Worm (Caenorhabditis elegans) whole organism, L1 larva: ENCODE results near the gene F10E9.2.
"Not testable (repeated sequence)": the region's sequence is repeated elsewhere in the genome, so short reads cannot be mapped to it uniquely, and the experiment has no call there.

Source experiments
- C04F5.9 ChIP-seq: sonication (generic microtip); optimal IDR thresholded peaks from 2 replicates; lab custom pipeline; 2016; ENCODE audit warnings: missing genetic modification characterization, missing compliant biosample characterization
- C16A3.4 ChIP-seq: fragments of 150-350 bp; optimal IDR thresholded peaks from 2 replicates; lab custom pipeline; 2014; ENCODE audit warnings: missing biosample characterization, missing genetic modification characterization
- aha-1 ChIP-seq: fragments of 150-350 bp; optimal IDR thresholded peaks from 2 replicates; lab custom pipeline; 2014; ENCODE audit warnings: missing biosample characterization, missing genetic modification characterization
- ceh-63 ChIP-seq: fragments of 200-800 bp; sonication (Bioruptor generic); optimal IDR thresholded peaks from 2 replicates; lab custom pipeline; 2018; ENCODE audit warnings: mild to moderate bottlenecking, missing genetic modification characterization, missing compliant biosample characterization
- ceh-8 ChIP-seq: fragments of 200-800 bp; sonication (Bioruptor generic); optimal IDR thresholded peaks from 2 replicates; lab custom pipeline; 2018; ENCODE audit warnings: mild to moderate bottlenecking, missing genetic modification characterization, moderate library complexity, missing compliant biosample characterization
- ceh-82 ChIP-seq, 3 experiments: fragments of 150-350 bp in 1 of 3; sonication (generic microtip) in 2 of 3; optimal IDR thresholded peaks; 2 replicates each; lab custom pipeline; 2014 to 2017; ENCODE audit warnings: missing biosample characterization in 3 of 3, missing genetic modification characterization in 3 of 3
- ceh-90 ChIP-seq: sonication (generic microtip); optimal IDR thresholded peaks from 2 replicates; lab custom pipeline; 2016; ENCODE audit warnings: missing genetic modification characterization, missing compliant biosample characterization
- egl-13 ChIP-seq: sonication (generic microtip); optimal IDR thresholded peaks from 2 replicates; lab custom pipeline; 2016; ENCODE audit warnings: missing genotype, missing genetic modification reagents, missing genetic modification characterization, missing compliant biosample characterization
- egl-27 ChIP-seq, 2 experiments: fragments of 150-350 bp in 1 of 2; sonication (generic microtip); optimal IDR thresholded peaks; 3 replicates each; lab custom pipeline; 2017 to 2018; ENCODE audit warnings: missing biosample characterization in 2 of 2, missing genetic modification characterization in 2 of 2, missing genetic modification reagents in 2 of 2
- elt-3 ChIP-seq, 6 experiments: fragments of 150-350 bp in 1 of 6; sonication (generic microtip); optimal IDR thresholded peaks; 2 replicates each; lab custom pipeline; 2017 to 2018; ENCODE audit warnings: missing biosample characterization in 6 of 6, missing genetic modification characterization in 6 of 6, inconsistent platforms in 1 of 6
- ets-5 ChIP-seq: fragments of 200-800 bp; sonication (Bioruptor generic); IDR thresholded peaks from 2 replicates; pipeline ENCODE4 v1.3.6; 2022; ENCODE audit warnings: missing genetic modification characterization, missing compliant biosample characterization
- fkh-8 ChIP-seq: sonication (generic microtip); optimal IDR thresholded peaks from 2 replicates; lab custom pipeline; 2016; ENCODE audit warnings: mild to moderate bottlenecking, missing genetic modification characterization, missing compliant biosample characterization
- fos-1 ChIP-seq: fragments of 150-350 bp; optimal IDR thresholded peaks from 2 replicates; lab custom pipeline; 2014; ENCODE audit warnings: missing biosample characterization, missing genetic modification characterization
- grh-1 ChIP-seq: fragments of 200-800 bp; sonication (Bioruptor generic); IDR thresholded peaks from 2 replicates; pipeline ENCODE4 v1.3.6; 2022; ENCODE audit warnings: missing genetic modification reagents, missing genetic modification characterization, missing compliant biosample characterization
- hlh-17 ChIP-seq: fragments of 200-800 bp; sonication (Bioruptor generic); optimal IDR thresholded peaks from 2 replicates; lab custom pipeline; 2018; ENCODE audit warnings: missing genetic modification characterization, mild to moderate bottlenecking, missing compliant biosample characterization, moderate library complexity, borderline replicate concordance
- hpl-2 ChIP-seq: fragments of 150-350 bp; optimal IDR thresholded peaks from 2 replicates; lab custom pipeline; 2014; ENCODE audit warnings: missing biosample characterization, missing genetic modification reagents, missing genetic modification characterization
- jun-1 ChIP-seq: fragments of 150-350 bp; optimal IDR thresholded peaks from 2 replicates; lab custom pipeline; 2014; ENCODE audit warnings: missing biosample characterization, missing genetic modification reagents, missing genetic modification characterization
- lin-13 ChIP-seq: fragments of 150-350 bp; optimal IDR thresholded peaks from 2 replicates; lab custom pipeline; 2014; ENCODE audit warnings: missing biosample characterization, missing genetic modification reagents, missing genetic modification characterization
- lin-14 ChIP-seq: fragments of 200-800 bp; sonication (Bioruptor generic); optimal IDR thresholded peaks from 2 replicates; lab custom pipeline; 2018; ENCODE audit warnings: mild to moderate bottlenecking, missing genetic modification characterization, moderate library complexity, missing compliant biosample characterization
- lin-15B ChIP-seq: fragments of 150-350 bp; sonication (generic microtip); optimal IDR thresholded peaks from 3 replicates; lab custom pipeline; 2014; ENCODE audit warnings: missing biosample characterization, missing genetic modification characterization
- lir-3 ChIP-seq: sonication (generic microtip); optimal IDR thresholded peaks from 2 replicates; lab custom pipeline; 2016; ENCODE audit warnings: mild to moderate bottlenecking, missing genetic modification characterization, moderate library complexity, missing compliant biosample characterization; ENCODE audit not compliant: poor library complexity
- lsy-2 ChIP-seq, 2 experiments: fragments of 150-350 bp; optimal IDR thresholded peaks; 2 replicates each; lab custom pipeline; 2014; ENCODE audit warnings: missing biosample characterization in 2 of 2, missing genetic modification characterization in 2 of 2
- mdl-1 ChIP-seq, 2 experiments: fragments of 150-350 bp; optimal IDR thresholded peaks; 2 replicates each; lab custom pipeline; 2014 to 2017; ENCODE audit warnings: missing biosample characterization in 2 of 2, missing genetic modification characterization in 2 of 2, inconsistent platforms in 1 of 2
- mep-1 ChIP-seq: fragments of 150-350 bp; optimal IDR thresholded peaks from 2 replicates; lab custom pipeline; 2014; ENCODE audit warnings: missing biosample characterization, missing genetic modification characterization
- nhr-12 ChIP-seq: sonication (generic microtip); optimal IDR thresholded peaks from 2 replicates; lab custom pipeline; 2017; ENCODE audit warnings: missing biosample characterization, missing genetic modification characterization
- nhr-19 ChIP-seq: fragments of 200-800 bp; sonication (Bioruptor generic); conservative IDR thresholded peaks from 2 replicates; pipeline ENCODE4 v1.3.6; 2022; ENCODE audit warnings: missing genetic modification characterization, missing compliant biosample characterization
- nhr-237 ChIP-seq: fragments of 150-350 bp; optimal IDR thresholded peaks from 2 replicates; lab custom pipeline; 2014; ENCODE audit warnings: missing biosample characterization, missing genetic modification characterization
- nhr-28 ChIP-seq: fragments of 150-350 bp; optimal IDR thresholded peaks from 2 replicates; lab custom pipeline; 2014; ENCODE audit warnings: missing biosample characterization, missing genetic modification characterization
- nhr-47 ChIP-seq: sonication (generic microtip); optimal IDR thresholded peaks from 2 replicates; lab custom pipeline; 2016; ENCODE audit warnings: mild to moderate bottlenecking, missing genetic modification characterization, moderate library complexity, missing compliant biosample characterization
- nhr-71 ChIP-seq: sonication (generic microtip); optimal IDR thresholded peaks from 2 replicates; lab custom pipeline; 2016; ENCODE audit warnings: mild to moderate bottlenecking, missing genetic modification characterization, moderate library complexity, missing compliant biosample characterization
- nhr-84 ChIP-seq: sonication (generic microtip); optimal IDR thresholded peaks from 2 replicates; lab custom pipeline; 2017; ENCODE audit warnings: missing biosample characterization, missing genetic modification characterization
- nhr-85 ChIP-seq: sonication (generic microtip); peaks from one replicate; lab custom pipeline; 2016; ENCODE audit warnings: missing genetic modification characterization, inconsistent platforms, missing compliant biosample characterization
- nhr-90 ChIP-seq: sonication (generic microtip); optimal IDR thresholded peaks from 2 replicates; lab custom pipeline; 2016; ENCODE audit warnings: mild to moderate bottlenecking, missing genetic modification characterization, missing compliant biosample characterization; ENCODE audit not compliant: poor library complexity
- pqm-1 ChIP-seq: sonication (generic microtip); optimal IDR thresholded peaks from 3 replicates; lab custom pipeline; 2017; ENCODE audit warnings: missing biosample characterization, missing genetic modification characterization
- skn-1 ChIP-seq: fragments of 150-350 bp; optimal IDR thresholded peaks from 2 replicates; lab custom pipeline; 2014; ENCODE audit warnings: missing biosample characterization, missing genetic modification characterization
- snpc-4 ChIP-seq: fragments of 150-350 bp; optimal IDR thresholded peaks from 2 replicates; lab custom pipeline; 2014; ENCODE audit warnings: missing biosample characterization, missing genetic modification characterization
- snu-23 ChIP-seq: sonication (generic microtip); optimal IDR thresholded peaks from 2 replicates; lab custom pipeline; 2016; ENCODE audit warnings: missing genetic modification characterization, missing compliant biosample characterization
- swsn-7 ChIP-seq: sonication (generic microtip); optimal IDR thresholded peaks from 2 replicates; lab custom pipeline; 2016; ENCODE audit warnings: missing genetic modification characterization, missing compliant biosample characterization
- tbx-2 ChIP-seq: sonication (generic microtip); optimal IDR thresholded peaks from 2 replicates; lab custom pipeline; 2016; ENCODE audit warnings: missing genetic modification characterization, missing compliant biosample characterization
- unc-130 ChIP-seq: fragments of 150-350 bp; optimal IDR thresholded peaks from 2 replicates; lab custom pipeline; 2017; ENCODE audit warnings: missing biosample characterization, missing genetic modification characterization, inconsistent platforms
- unc-62 ChIP-seq: fragments of 150-350 bp; optimal IDR thresholded peaks from 2 replicates; lab custom pipeline; 2014; ENCODE audit warnings: missing biosample characterization, missing genetic modification reagents, missing genetic modification characterization
- zip-4 ChIP-seq: fragments of 200-800 bp; sonication (Bioruptor generic); optimal IDR thresholded peaks from 2 replicates; lab custom pipeline; 2018; ENCODE audit warnings: mild to moderate bottlenecking, missing genetic modification characterization, moderate library complexity, missing compliant biosample characterization
- ztf-4 ChIP-seq: fragments of 150-350 bp; optimal IDR thresholded peaks from 2 replicates; lab custom pipeline; 2014; ENCODE audit warnings: missing biosample characterization, missing genetic modification characterization

The F10E9.2 gene

ce11 chrIII:8339372-8339771, 26.9 kb downstream of the F10E9.2 start, which contains the start of gene clc-28:
TSS of gene clc-28 (minus strand) at chrIII:8339472.
- not testable (repeated sequence) for TF ChIP-seq ets-5 (GFP tag; lab: Robert Waterston, UW); nhr-85 (tag; lab: Kevin White, UChicago); aha-1 (tag; lab: Kevin White, UChicago)

ce11 chrIII:8344283-8344682, 31.8 kb downstream of the F10E9.2 start, which contains the start of gene ZC262.7:
TSS of gene ZC262.7 (minus strand) at chrIII:8344336.
- not testable (repeated sequence) for TF ChIP-seq grh-1 (GFP tag; lab: Robert Waterston, UW); swsn-7 (tag; lab: Kevin White, UChicago); hlh-17 (GFP tag; lab: Kevin White, UChicago)

DNA sequence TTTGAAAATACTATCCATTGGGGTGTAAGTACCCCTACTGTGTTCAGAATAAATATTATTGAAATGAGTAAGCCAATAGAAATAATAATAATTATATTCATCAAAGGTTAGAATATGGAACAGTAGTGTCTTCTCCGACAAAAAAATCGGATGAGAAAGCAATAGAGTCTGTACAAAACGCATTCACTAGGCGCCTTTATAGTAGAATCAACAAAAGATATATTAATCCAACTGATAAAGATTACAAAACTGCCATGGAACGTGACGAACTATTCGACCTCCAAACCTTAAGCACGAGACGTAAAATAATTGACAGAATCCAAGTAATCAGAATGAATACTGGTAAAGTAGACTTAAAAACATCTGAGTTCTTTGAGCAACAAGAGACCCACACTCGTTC, 35.3 kb downstream of the F10E9.2 start, which contains the start of gene clc-29:
Gene clc-29, minus strand, starts transcription at position 101 of the 400 bp plus-strand sequence.
- not testable (repeated sequence) for TF ChIP-seq ceh-8 (GFP tag; lab: Kevin White, UChicago); ets-5 (GFP tag; lab: Robert Waterston, UW); nhr-12 (tag; lab: Kevin White, UChicago)

- TF ChIP-seq nhr-28 (no peak), nhr-90 (tag; lab: Kevin White, UChicago) (no peak), fos-1 (tag; lab: Kevin White, UChicago) (peak; percentile 8), hpl-2 (peak; percentile 49), hlh-17 (GFP tag; lab: Kevin White, UChicago) (no peak), tbx-2 (tag; lab: Kevin White, UChicago) (no peak), nhr-237 (tag; lab: Kevin White, UChicago) (peak; percentile 11), egl-13 (tag; lab: Kevin White, UChicago) (peak; percentile 26), ceh-90 (no peak), zip-4 (GFP tag; lab: Kevin White, UChicago) (peak; percentile 92), mdl-1 (tag; optimal IDR thresholded peaks at IDR 0.05; lab: Kevin White, UChicago) (peak in 1 of 2 experiments; percentile 74), grh-1 (GFP tag; lab: Robert Waterston, UW) (no peak), egl-27 (tag; optimal IDR thresholded peaks at IDR 0.05; lab: Kevin White, UChicago) (no peak), ets-5 (GFP tag; lab: Robert Waterston, UW) (no peak), lin-15B (peak; percentile 18), skn-1 (peak; percentile 94), mep-1 (tag; lab: Kevin White, UChicago) (peak; percentile 57), nhr-85 (tag; lab: Kevin White, UChicago) (peak; percentile 74), fkh-8 (tag; lab: Kevin White, UChicago) (peak; percentile 67), nhr-84 (tag; lab: Kevin White, UChicago) (no peak), nhr-71 (tag; lab: Kevin White, UChicago) (peak; percentile 63), unc-130 (tag; lab: Kevin White, UChicago) (peak; percentile 2), ceh-63 (no peak), snu-23 (GFP tag; lab: Kevin White, UChicago) (peak; percentile 5), ztf-4 (tag; lab: Kevin White, UChicago) (peak; percentile 54), nhr-19 (GFP tag; lab: Robert Waterston, UW) (peak; percentile 32; the same call in 1 of the 2 replicates), ceh-82 (tag; optimal IDR thresholded peaks at IDR 0.05; lab: Kevin White, UChicago) (peak; percentile 50 to 72 (median 58)), lin-13 (peak; percentile 7), lir-3 (peak; percentile 22), snpc-4 (tag; lab: Kevin White, UChicago) (peak; percentile 9), unc-62 (GFP tag; lab: Kevin White, UChicago) (no peak), jun-1 (peak; percentile 27), lin-14 (GFP tag; lab: Kevin White, UChicago) (peak; percentile 75), C04F5.9 (no peak), C16A3.4 (tag; lab: Kevin White, UChicago) (peak; percentile 34), nhr-47 (tag; lab: Kevin White, UChicago) (peak; percentile 47), elt-3 (tag; optimal IDR thresholded peaks at IDR 0.05; lab: Kevin White, UChicago) (peak in 1 of 6 experiments; percentile 13), pqm-1 (no peak), lsy-2 (tag; optimal IDR thresholded peaks at IDR 0.05; lab: Kevin White, UChicago) (peak; percentile 60 to 70)
Observed at ce11 chrIII:8354644-8355461, 42.4 kb downstream of the F10E9.2 start, which contains the start of gene unc-116. TSS of gene unc-116 (minus strand) at chrIII:8355174.
